Worm (Caenorhabditis elegans) whole organism, L4 larva: ENCODE measurements around the gene wdr-62.

ENCODE experiments used
- F26F4.8 ChIP-seq: fragments of 200-800 bp; sonication (Bioruptor generic); conservative IDR thresholded peaks from 2 replicates; pipeline ENCODE4 v1.3.6; 2022; ENCODE audit warnings: missing genetic modification characterization, missing compliant biosample characterization
- F44E2.7 ChIP-seq: fragments of 200-800 bp; sonication (Bioruptor generic); IDR thresholded peaks from 2 replicates; pipeline ENCODE4 v2.1.2; 2022; ENCODE audit warnings: missing genetic modification characterization, missing compliant biosample characterization
- F49E8.2 ChIP-seq: sonication (generic microtip); optimal IDR thresholded peaks from 2 replicates; lab custom pipeline; 2016; ENCODE audit warnings: missing compliant biosample characterization, mild to moderate bottlenecking, missing genetic modification characterization, borderline replicate concordance
- R02D3.7 ChIP-seq: fragments of 150-350 bp; sonication (generic microtip); optimal IDR thresholded peaks from 3 replicates; lab custom pipeline; 2014; ENCODE audit warnings: missing biosample characterization, missing genetic modification characterization
- Y105C5A.15 ChIP-seq: fragments of 200-800 bp; sonication (Bioruptor generic); IDR thresholded peaks from 2 replicates; pipeline ENCODE4 v1.3.6; 2022; ENCODE audit warnings: missing genetic modification characterization, missing compliant biosample characterization
- Y48G9A.11 ChIP-seq: fragments of 200-800 bp; sonication (Bioruptor generic); IDR thresholded peaks from 2 replicates; pipeline ENCODE4 v1.3.6; 2022; ENCODE audit warnings: missing genetic modification reagents, missing genetic modification characterization, missing compliant biosample characterization
- Y5F2A.4 ChIP-seq: fragments of 200-800 bp; sonication (Bioruptor generic); optimal IDR thresholded peaks from 2 replicates; lab custom pipeline; 2018; ENCODE audit warnings: mild to moderate bottlenecking, missing genetic modification characterization, missing compliant biosample characterization
- Y75B8A.6 ChIP-seq: fragments of 200-800 bp; sonication (Bioruptor generic); IDR thresholded peaks from 2 replicates; pipeline ENCODE4 v1.3.6; 2022; ENCODE audit warnings: missing genetic modification reagents, missing genetic modification characterization, missing compliant biosample characterization
- aha-1 ChIP-seq: fragments of 150-350 bp; peaks from one replicate; lab custom pipeline; 2014; ENCODE audit warnings: missing biosample characterization, missing genetic modification characterization
- arid-1 ChIP-seq: fragments of 200-800 bp; sonication (Bioruptor generic); conservative IDR thresholded peaks from 2 replicates; pipeline ENCODE4 v1.3.6; 2022; ENCODE audit warnings: missing genetic modification reagents, missing genetic modification characterization, missing compliant biosample characterization
- ceh-20 ChIP-seq: fragments of 200-800 bp; sonication (Bioruptor generic); IDR thresholded peaks from 2 replicates; pipeline ENCODE4 v1.3.6; 2022; ENCODE audit warnings: missing genetic modification reagents, missing genetic modification characterization, missing compliant biosample characterization
- ceh-28 ChIP-seq: fragments of 150-350 bp; optimal IDR thresholded peaks from 2 replicates; lab custom pipeline; 2014; ENCODE audit warnings: missing biosample characterization, missing genetic modification reagents, missing genetic modification characterization
- ceh-62 ChIP-seq: sonication (generic microtip); optimal IDR thresholded peaks from 2 replicates; lab custom pipeline; 2017; ENCODE audit warnings: missing biosample characterization, missing genetic modification characterization
- ces-1 ChIP-seq: fragments of 150-350 bp; sonication (generic microtip); optimal IDR thresholded peaks from 4 replicates; lab custom pipeline; 2014; ENCODE audit warnings: missing biosample characterization, missing genetic modification reagents, missing genetic modification characterization
- daf-12 ChIP-seq: fragments of 150-350 bp; optimal IDR thresholded peaks from 2 replicates; lab custom pipeline; 2014; ENCODE audit warnings: missing biosample characterization, missing genetic modification reagents, missing genetic modification characterization
- dmd-8 ChIP-seq: fragments of 200-800 bp; sonication (Bioruptor generic); IDR thresholded peaks from 2 replicates; pipeline ENCODE4 v1.3.6; 2022; ENCODE audit warnings: missing genetic modification characterization, missing compliant biosample characterization
- dmd-9 ChIP-seq: fragments of 200-800 bp; sonication (Bioruptor generic); IDR thresholded peaks from 2 replicates; pipeline ENCODE4 v1.3.6; 2022; ENCODE audit warnings: missing genetic modification reagents, missing genetic modification characterization, missing compliant biosample characterization
- dve-1 ChIP-seq: sonication (generic microtip); optimal IDR thresholded peaks from 2 replicates; lab custom pipeline; 2017; ENCODE audit warnings: antibody characterized with exemption, mild to moderate bottlenecking, missing genetic modification characterization, missing compliant biosample characterization; ENCODE audit not compliant: insufficient read depth
- egl-27 ChIP-seq: sonication (generic microtip); optimal IDR thresholded peaks from 3 replicates; lab custom pipeline; 2017; ENCODE audit warnings: missing biosample characterization, missing genetic modification reagents, missing genetic modification characterization
- fos-1 ChIP-seq: fragments of 150-350 bp; optimal IDR thresholded peaks from 2 replicates; lab custom pipeline; 2014; ENCODE audit warnings: missing biosample characterization, missing genetic modification characterization
- gei-8 ChIP-seq: fragments of 200-800 bp; sonication (Bioruptor generic); optimal IDR thresholded peaks from 2 replicates; lab custom pipeline; 2018; ENCODE audit warnings: mild to moderate bottlenecking, missing genetic modification characterization, missing compliant biosample characterization
- hlh-11 ChIP-seq: fragments of 200-800 bp; sonication (Bioruptor generic); optimal IDR thresholded peaks from 2 replicates; lab custom pipeline; 2018; ENCODE audit warnings: mild to moderate bottlenecking, missing genetic modification characterization, missing compliant biosample characterization
- hlh-30 ChIP-seq: sonication (generic microtip); optimal IDR thresholded peaks from 2 replicates; lab custom pipeline; 2017; ENCODE audit warnings: antibody characterized with exemption, mild to moderate bottlenecking, missing genetic modification characterization, missing compliant biosample characterization; ENCODE audit not compliant: insufficient read depth
- hmg-1.1 ChIP-seq: fragments of 200-800 bp; sonication (Bioruptor generic); IDR thresholded peaks from 2 replicates; pipeline ENCODE4 v1.3.6; 2022; ENCODE audit warnings: missing genetic modification reagents, missing genetic modification characterization, missing compliant biosample characterization
- jun-1 ChIP-seq: fragments of 150-350 bp; optimal IDR thresholded peaks from 2 replicates; lab custom pipeline; 2014; ENCODE audit warnings: missing biosample characterization, missing genetic modification reagents, missing genetic modification characterization
- lin-38 ChIP-seq: fragments of 200-800 bp; sonication (Bioruptor generic); IDR thresholded peaks from 2 replicates; pipeline ENCODE4 v1.3.6; 2022; ENCODE audit warnings: missing genetic modification reagents, missing genetic modification characterization, missing compliant biosample characterization
- lin-39 ChIP-seq: fragments of 150-350 bp; optimal IDR thresholded peaks from 2 replicates; lab custom pipeline; 2014; ENCODE audit warnings: missing biosample characterization, missing genetic modification reagents, missing genetic modification characterization
- madf-9 ChIP-seq: fragments of 200-800 bp; sonication (Bioruptor generic); conservative IDR thresholded peaks from 2 replicates; pipeline ENCODE4 v1.3.6; 2022; ENCODE audit warnings: missing genetic modification reagents, missing genetic modification characterization, missing compliant biosample characterization
- mdl-1 ChIP-seq, 2 experiments: fragments of 150-350 bp in 1 of 2; sonication (generic microtip) in 1 of 2; optimal IDR thresholded peaks; 2 replicates each; lab custom pipeline; 2014 to 2017; ENCODE audit warnings: missing biosample characterization in 2 of 2, missing genetic modification characterization in 2 of 2
- mes-2 ChIP-seq: sonication (generic microtip); optimal IDR thresholded peaks from 2 replicates; lab custom pipeline; 2016; ENCODE audit warnings: missing genotype, mild to moderate bottlenecking, missing genetic modification characterization, missing compliant biosample characterization; ENCODE audit not compliant: poor library complexity, severe bottlenecking
- mxl-2 ChIP-seq: fragments of 200-800 bp; sonication (Bioruptor generic); conservative IDR thresholded peaks from 2 replicates; pipeline ENCODE4 v1.3.6; 2022; ENCODE audit warnings: missing genetic modification reagents, missing genetic modification characterization, missing compliant biosample characterization
- nhr-111 ChIP-seq: fragments of 200-800 bp; sonication (Bioruptor generic); optimal IDR thresholded peaks from 2 replicates; lab custom pipeline; 2018; ENCODE audit warnings: mild to moderate bottlenecking, missing genetic modification characterization, missing compliant biosample characterization
- nhr-28 ChIP-seq: fragments of 150-350 bp; optimal IDR thresholded peaks from 2 replicates; lab custom pipeline; 2014; ENCODE audit warnings: missing biosample characterization, missing genetic modification characterization
- nhr-42 ChIP-seq: fragments of 200-800 bp; sonication (Bioruptor generic); IDR thresholded peaks from 2 replicates; pipeline ENCODE4 v1.3.6; 2022; ENCODE audit warnings: missing genetic modification characterization, missing compliant biosample characterization
- nhr-6 ChIP-seq: fragments of 150-350 bp; optimal IDR thresholded peaks from 2 replicates; lab custom pipeline; 2014; ENCODE audit warnings: missing biosample characterization, missing genetic modification characterization
- nhr-77 ChIP-seq: fragments of 150-350 bp; optimal IDR thresholded peaks from 2 replicates; lab custom pipeline; 2014; ENCODE audit warnings: missing biosample characterization, missing genetic modification characterization
- pha-4 ChIP-seq, 2 experiments: fragments of 150-350 bp in 1 of 2; fragments of 200-800 bp in 1 of 2; sonication (Bioruptor generic) in 1 of 2; IDR thresholded peaks in 1 of 2; optimal IDR thresholded peaks in 1 of 2; 2 replicates each; pipeline versions ENCODE4 v1.3.6 to Lab custom; 2014 to 2022; ENCODE audit warnings: missing genetic modification characterization in 2 of 2, missing genetic modification reagents in 2 of 2, missing biosample characterization in 1 of 2, missing compliant biosample characterization in 1 of 2
- php-3 ChIP-seq: fragments of 200-800 bp; sonication (Bioruptor generic); IDR thresholded peaks from 2 replicates; pipeline ENCODE4 v1.3.6; 2022; ENCODE audit warnings: missing genetic modification reagents, missing genetic modification characterization, missing compliant biosample characterization
- pqm-1 ChIP-seq: sonication (generic microtip); optimal IDR thresholded peaks from 2 replicates; lab custom pipeline; 2017; ENCODE audit warnings: missing biosample characterization, missing genetic modification characterization
- saeg-2 ChIP-seq: fragments of 200-800 bp; sonication (Bioruptor generic); IDR thresholded peaks from 2 replicates; pipeline ENCODE4 v1.3.6; 2022; ENCODE audit warnings: missing genetic modification reagents, missing genetic modification characterization, missing compliant biosample characterization
- sdz-12 ChIP-seq: fragments of 200-800 bp; sonication (Bioruptor generic); optimal IDR thresholded peaks from 2 replicates; lab custom pipeline; 2018; ENCODE audit warnings: mild to moderate bottlenecking, missing genetic modification characterization, missing compliant biosample characterization
- snpc-1.2 ChIP-seq: fragments of 200-800 bp; sonication (Bioruptor generic); IDR thresholded peaks from 2 replicates; pipeline ENCODE4 v1.3.6; 2022; ENCODE audit warnings: missing genetic modification reagents, missing genetic modification characterization, missing compliant biosample characterization
- snpc-4 ChIP-seq: fragments of 150-350 bp; optimal IDR thresholded peaks from 2 replicates; lab custom pipeline; 2014; ENCODE audit warnings: missing biosample characterization, missing genetic modification characterization
- tag-97 ChIP-seq: fragments of 200-800 bp; sonication (Bioruptor generic); IDR thresholded peaks from 2 replicates; pipeline ENCODE4 v1.3.6; 2022; ENCODE audit warnings: missing genetic modification characterization, missing compliant biosample characterization
- unc-130 ChIP-seq: sonication (generic microtip); optimal IDR thresholded peaks from 2 replicates; lab custom pipeline; 2016; ENCODE audit warnings: missing genetic modification reagents, missing genetic modification characterization, missing compliant biosample characterization
- unc-62 ChIP-seq, 3 experiments: fragments of 150-350 bp in 1 of 3; sonication (generic microtip); optimal IDR thresholded peaks in 2 of 3; peaks in 1 of 3; 1 replicate in 1 of 3; 2 replicates in 2 of 3; lab custom pipeline; 2014 to 2017; ENCODE audit warnings: missing biosample characterization in 3 of 3, missing genetic modification characterization in 3 of 3, missing genetic modification reagents in 3 of 3, missing genotype in 1 of 3
- zip-11 ChIP-seq: fragments of 200-800 bp; sonication (Bioruptor generic); IDR thresholded peaks from 2 replicates; pipeline ENCODE4 v1.3.6; 2022; ENCODE audit warnings: missing genetic modification characterization, missing compliant biosample characterization
- zip-2 ChIP-seq: fragments of 150-350 bp; optimal IDR thresholded peaks from 2 replicates; lab custom pipeline; 2014; ENCODE audit warnings: missing biosample characterization, missing genetic modification characterization

wdr-62 gene

DNA sequence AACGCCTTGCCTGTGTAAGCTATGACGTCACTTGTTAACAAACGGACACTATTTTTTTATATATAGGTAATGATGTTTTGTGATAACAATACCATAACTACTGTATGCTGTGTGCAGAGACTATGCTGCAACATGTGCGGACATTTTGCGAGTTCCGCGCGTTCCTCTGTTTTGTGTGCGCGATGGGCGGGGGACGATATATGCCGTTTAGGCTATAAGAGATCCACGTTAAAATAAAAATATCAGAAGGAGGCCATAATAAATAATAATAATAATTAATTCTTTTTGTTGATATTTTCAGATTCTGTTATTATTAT, 3.9 kb upstream of the wdr-62 start:
- TF ChIP-seq F49E8.2 (tag; lab: Kevin White, UChicago) (peak; percentile 26), madf-9 (GFP tag; lab: Robert Waterston, UW) (no peak), mes-2 (peak; percentile 24)

DNA sequence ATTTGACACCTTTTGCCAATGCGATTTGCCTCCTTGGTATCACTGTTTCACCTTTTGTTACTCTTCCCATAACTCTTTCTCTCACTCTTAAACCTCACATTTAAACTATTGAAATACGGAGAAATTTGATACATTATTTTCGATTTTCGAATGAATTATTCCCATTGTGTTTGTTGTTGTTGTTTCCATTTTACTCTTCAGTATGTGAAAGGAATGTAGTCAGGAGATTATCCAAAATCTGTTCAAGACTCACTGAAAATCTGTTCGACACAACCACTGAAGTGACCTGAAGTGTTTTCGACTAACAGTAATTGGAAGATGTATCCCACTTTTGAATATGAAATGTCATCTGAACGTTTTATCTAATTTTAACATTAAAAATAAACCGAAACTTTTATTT, 2.8 kb upstream of the wdr-62 start:
- TF ChIP-seq aha-1 (peak; percentile 94), zip-2 (no peak), ces-1 (GFP tag; lab: Kevin White, UChicago) (no peak), F44E2.7 (GFP tag; lab: Robert Waterston, UW) (no peak), sdz-12 (GFP tag; lab: Kevin White, UChicago) (no peak), Y75B8A.6 (GFP tag; lab: Robert Waterston, UW) (no peak), ceh-62 (tag; lab: Kevin White, UChicago) (no peak), daf-12 (no peak)

DNA sequence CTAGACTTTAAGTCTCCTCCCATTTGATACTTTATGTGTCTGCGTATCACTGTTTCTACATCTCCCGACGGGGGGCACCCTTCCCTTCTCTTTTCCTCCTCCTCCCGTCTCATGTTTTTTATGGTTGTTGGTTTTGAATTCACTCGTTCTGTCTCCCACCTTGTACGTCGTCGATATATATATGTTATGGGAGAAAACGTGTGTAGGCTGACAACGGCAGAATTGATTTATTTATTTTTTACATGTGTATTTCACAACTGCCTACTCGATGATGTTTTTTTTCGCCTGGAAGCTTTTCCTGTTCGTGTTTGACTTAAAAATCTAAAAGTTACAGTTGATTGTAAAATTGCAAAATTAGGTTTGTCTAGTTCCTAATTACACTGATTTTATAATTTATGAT, 1.4 kb upstream of the wdr-62 start:
- TF ChIP-seq ceh-28 (tag; lab: Kevin White, UChicago) (no peak), pha-4 (GFP tag; IDR thresholded peaks at IDR 0.05; lab: Robert Waterston, UW) (0 out of 2 replicates have a peak, but pooled peaks have one; percentile 16), pha-4 (tag; optimal IDR thresholded peaks at IDR 0.05; lab: Kevin White, UChicago) (no peak), pqm-1 (tag; lab: Kevin White, UChicago) (no peak), saeg-2 (GFP tag; lab: Robert Waterston, UW) (no peak), mes-2 (peak; percentile 6), ceh-20 (GFP tag; lab: Robert Waterston, UW) (no peak), unc-62 (GFP tag; optimal IDR thresholded peaks at IDR 0.05 in 1 of 2; lab: Kevin White, UChicago) (peak in 1 of 2 experiments; percentile 59), unc-62 (tag; optimal IDR thresholded peaks at IDR 0.05; lab: Kevin White, UChicago) (no peak), ces-1 (GFP tag; lab: Kevin White, UChicago) (no peak), F49E8.2 (tag; lab: Kevin White, UChicago) (no peak), Y105C5A.15 (GFP tag; lab: Robert Waterston, UW) (no peak), hlh-11 (tag; lab: Kevin White, UChicago) (no peak), Y5F2A.4 (no peak), lin-39 (tag; lab: Kevin White, UChicago) (no peak), jun-1 (tag; lab: Kevin White, UChicago) (no peak), nhr-77 (tag; lab: Kevin White, UChicago) (no peak), nhr-111 (GFP tag; lab: Kevin White, UChicago) (no peak), snpc-1.2 (GFP tag; lab: Robert Waterston, UW) (no peak), fos-1 (tag; lab: Kevin White, UChicago) (no peak), mdl-1 (tag; optimal IDR thresholded peaks at IDR 0.05; lab: Kevin White, UChicago) (no peak), dve-1 (peak; percentile 60), hlh-30 (tag; lab: Kevin White, UChicago) (peak; percentile 23), R02D3.7 (tag; lab: Kevin White, UChicago) (no peak), lin-38 (no peak), dmd-8 (no peak), hmg-1.1 (GFP tag; lab: Robert Waterston, UW) (0 out of 2 replicates have a peak, but pooled peaks have one; percentile 10), mxl-2 (GFP tag; lab: Robert Waterston, UW) (no peak), snpc-4 (no peak)

DNA sequence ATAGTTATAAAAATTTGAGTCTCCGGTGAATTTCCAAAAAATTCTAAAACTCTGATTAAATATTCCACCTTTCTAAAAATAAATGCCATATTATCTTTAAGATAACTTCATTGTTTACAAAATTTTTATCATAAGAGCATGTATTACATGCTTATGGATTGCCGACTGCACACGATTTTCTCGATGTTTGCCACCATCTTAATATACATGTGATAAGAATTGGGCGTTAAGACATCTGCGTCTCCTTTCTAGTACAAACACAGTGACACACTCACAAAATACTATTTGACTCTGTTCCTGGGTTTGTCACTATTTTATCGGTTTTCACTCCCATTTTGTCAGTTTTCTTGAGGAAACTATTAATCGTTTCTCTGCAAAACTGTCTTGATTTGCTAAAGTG, 739 bp upstream of the wdr-62 start:
- 0 out of 2 replicates have a peak, but pooled peaks have one; percentile 30 for TF ChIP-seq php-3 (GFP tag; lab: Robert Waterston, UW)
- no peak for TF ChIP-seq arid-1 (GFP tag; lab: Robert Waterston, UW)
- no peak for TF ChIP-seq gei-8
- TF ChIP-seq zip-11 (GFP tag; lab: Robert Waterston, UW) = no peak
- peak; percentile 87 for TF ChIP-seq nhr-28 (tag; lab: Kevin White, UChicago)
- TF ChIP-seq nhr-6 (tag; lab: Kevin White, UChicago) = no peak
- no peak for TF ChIP-seq tag-97 (GFP tag; lab: Robert Waterston, UW)
- no peak for TF ChIP-seq Y48G9A.11 (GFP tag; lab: Robert Waterston, UW)
- TF ChIP-seq egl-27 (tag; lab: Kevin White, UChicago) = no peak
- TF ChIP-seq unc-130 (GFP tag; lab: Kevin White, UChicago) = no peak
- no peak for TF ChIP-seq F44E2.7 (GFP tag; lab: Robert Waterston, UW)
- no peak for TF ChIP-seq nhr-42 (GFP tag; lab: Robert Waterston, UW)
- TF ChIP-seq F26F4.8 = no peak
- no peak for TF ChIP-seq dmd-9
- no peak for TF ChIP-seq aha-1
